Fruit fly (Drosophila melanogaster): ENCODE measurements around the gene wit.

dm6 chr3L:4069069-4069468 lies 2.4 kb downstream of the wit start, which contains the start of gene CG32259:
- TF ChIP-seq psq (GFP tag; optimal IDR thresholded peaks at IDR 0.05) (no peak), usp (GFP tag; optimal IDR thresholded peaks at IDR 0.05) (no peak), lola (GFP tag; optimal IDR thresholded peaks at IDR 0.05) (no peak), brk (GFP tag; optimal IDR thresholded peaks at IDR 0.05) (no peak), jim (GFP tag; optimal IDR thresholded peaks at IDR 0.05) (no peak), Abd-B (GFP tag; optimal IDR thresholded peaks at IDR 0.05) (no peak), fru (GFP tag; optimal IDR thresholded peaks at IDR 0.05) (no peak)

Measured in whole organism, wandering third instar larva.